Fruit fly (Drosophila melanogaster) whole organism, prepupa: Measurements from ENCODE around the gene CG14440.
A peak's percentile ranks its signal among the peaks of the same experiment; 100 is the strongest.

Source experiments
- CG10631 ChIP-seq: fragments of 200-800 bp; sonication (Bioruptor generic); optimal IDR thresholded peaks from 2 replicates; lab custom pipeline; 2016; ENCODE audit warnings: missing biosample characterization, missing genetic modification characterization
- CG10669 ChIP-seq: fragments of 200-800 bp; sonication (Bioruptor generic); optimal IDR thresholded peaks from 3 replicates; lab custom pipeline; 2018; ENCODE audit warnings: missing biosample characterization, mild to moderate bottlenecking, missing genetic modification characterization, moderate library complexity
- CG11294 ChIP-seq: fragments of 200-800 bp; sonication (Bioruptor generic); IDR thresholded peaks from 2 replicates; pipeline ENCODE4 v1.3.6; 2022; ENCODE audit warnings: missing biosample characterization, missing genetic modification characterization
- CG11762 ChIP-seq: fragments of 200-800 bp; sonication (Bioruptor generic); optimal IDR thresholded peaks from 3 replicates; lab custom pipeline; 2016; ENCODE audit warnings: missing biosample characterization, missing genetic modification characterization; ENCODE audit not compliant: insufficient read depth
- CG11902 ChIP-seq: fragments of 200-800 bp; sonication (Bioruptor generic); optimal IDR thresholded peaks from 3 replicates; lab custom pipeline; 2016; ENCODE audit warnings: missing biosample characterization, missing genetic modification characterization
- CG15336 ChIP-seq: fragments of 200-800 bp; sonication (Bioruptor generic); IDR thresholded peaks from 2 replicates; pipeline ENCODE4 v1.3.6; 2022; ENCODE audit warnings: missing biosample characterization, missing genetic modification characterization
- CG1621 ChIP-seq: fragments of 200-800 bp; sonication (Bioruptor generic); optimal IDR thresholded peaks from 3 replicates; lab custom pipeline; 2018; ENCODE audit warnings: missing biosample characterization, mild to moderate bottlenecking, missing genetic modification characterization
- CG16779 ChIP-seq: fragments of 200-800 bp; sonication (Bioruptor generic); optimal IDR thresholded peaks from 3 replicates; lab custom pipeline; 2017; ENCODE audit warnings: missing biosample characterization, mild to moderate bottlenecking, missing genetic modification characterization
- CG3032 ChIP-seq: fragments of 200-800 bp; optimal IDR thresholded peaks from 2 replicates; lab custom pipeline; 2019; ENCODE audit warnings: missing biosample characterization, mild to moderate bottlenecking, missing genetic modification characterization, moderate library complexity
- CG32006 ChIP-seq: fragments of 200-800 bp; sonication (Bioruptor generic); optimal IDR thresholded peaks from 3 replicates; lab custom pipeline; 2017; ENCODE audit warnings: missing biosample characterization, mild to moderate bottlenecking, missing genetic modification characterization
- CG34406 ChIP-seq: fragments of 200-800 bp; sonication (Bioruptor generic); optimal IDR thresholded peaks from 3 replicates; lab custom pipeline; 2016; ENCODE audit warnings: missing biosample characterization, missing genetic modification characterization
- CG3919 ChIP-seq: fragments of 200-800 bp; sonication (Bioruptor generic); optimal IDR thresholded peaks from 3 replicates; lab custom pipeline; 2016; ENCODE audit warnings: missing biosample characterization, missing genetic modification characterization
- CG4318 ChIP-seq: fragments of 200-800 bp; sonication (Bioruptor generic); optimal IDR thresholded peaks from 3 replicates; lab custom pipeline; 2017; ENCODE audit warnings: missing biosample characterization, mild to moderate bottlenecking, missing genetic modification characterization
- CG6276 ChIP-seq: fragments of 200-800 bp; sonication (Bioruptor generic); optimal IDR thresholded peaks from 2 replicates; lab custom pipeline; 2017; ENCODE audit warnings: missing biosample characterization, mild to moderate bottlenecking, missing genetic modification characterization
- CG6792 ChIP-seq: fragments of 200-800 bp; sonication (Bioruptor generic); optimal IDR thresholded peaks from 3 replicates; lab custom pipeline; 2016; ENCODE audit warnings: missing biosample characterization, missing genetic modification characterization
- CG6808 ChIP-seq: fragments of 200-800 bp; sonication (Bioruptor generic); optimal IDR thresholded peaks from 3 replicates; lab custom pipeline; 2017; ENCODE audit warnings: missing biosample characterization, missing genetic modification characterization, mild to moderate bottlenecking, moderate library complexity, missing genetic modification reagents
- CG6854 ChIP-seq: fragments of 200-800 bp; sonication (Bioruptor generic); optimal IDR thresholded peaks from 2 replicates; lab custom pipeline; 2017; ENCODE audit warnings: missing biosample characterization, mild to moderate bottlenecking, missing genetic modification characterization
- CG8119 ChIP-seq: fragments of 200-800 bp; sonication (Bioruptor generic); IDR thresholded peaks from 3 replicates; pipeline ENCODE4 v1.3.6; 2022; ENCODE audit warnings: missing biosample characterization, missing genetic modification characterization
- CG8319 ChIP-seq: fragments of 200-800 bp; sonication (Bioruptor generic); optimal IDR thresholded peaks from 3 replicates; lab custom pipeline; 2016; ENCODE audit warnings: missing biosample characterization, missing genetic modification characterization
- CG8632 ChIP-seq: fragments of 200-800 bp; sonication (Bioruptor generic); optimal IDR thresholded peaks from 3 replicates; lab custom pipeline; 2016; ENCODE audit warnings: missing biosample characterization, missing genetic modification characterization
- CG9139 ChIP-seq: fragments of 200-800 bp; sonication (Bioruptor generic); optimal IDR thresholded peaks from 3 replicates; lab custom pipeline; 2017; ENCODE audit warnings: missing biosample characterization, mild to moderate bottlenecking, missing genetic modification characterization
- Eip75B ChIP-seq: fragments of 200-800 bp; sonication (Bioruptor generic); optimal IDR thresholded peaks from 3 replicates; lab custom pipeline; 2016; ENCODE audit warnings: missing biosample characterization, missing genetic modification characterization
- Eip78C ChIP-seq: fragments of 200-800 bp; sonication (Bioruptor generic); peaks from one replicate; lab custom pipeline; 2016; ENCODE audit warnings: missing biosample characterization, missing genetic modification characterization
- Eip93F ChIP-seq: fragments of 200-800 bp; sonication (Bioruptor generic); optimal IDR thresholded peaks from 2 replicates; lab custom pipeline; 2016; ENCODE audit warnings: missing biosample characterization, mild to moderate bottlenecking, missing genetic modification characterization
- Ets21C ChIP-seq: fragments of 200-800 bp; sonication (Bioruptor generic); optimal IDR thresholded peaks from 3 replicates; lab custom pipeline; 2016; ENCODE audit warnings: missing biosample characterization, missing genetic modification characterization
- Gug ChIP-seq: fragments of 200-800 bp; sonication (Bioruptor generic); IDR thresholded peaks from 2 replicates; pipeline ENCODE4 v1.3.6; 2022; ENCODE audit warnings: missing biosample characterization, missing genetic modification characterization
- Hr38 ChIP-seq: sonication (Bioruptor generic); optimal IDR thresholded peaks from 2 replicates; lab custom pipeline; 2016; ENCODE audit warnings: missing biosample characterization, missing genetic modification characterization
- Hr39 ChIP-seq: fragments of 200-800 bp; sonication (Bioruptor generic); optimal IDR thresholded peaks from 2 replicates; lab custom pipeline; 2016; ENCODE audit warnings: missing biosample characterization, missing genetic modification characterization
- Hr4 ChIP-seq: fragments of 200-800 bp; sonication (Bioruptor generic); optimal IDR thresholded peaks from 3 replicates; lab custom pipeline; 2016; ENCODE audit warnings: missing biosample characterization, missing genetic modification characterization
- Lpt ChIP-seq: fragments of 200-800 bp; sonication (Bioruptor generic); optimal IDR thresholded peaks from 3 replicates; lab custom pipeline; 2016; ENCODE audit warnings: missing biosample characterization, missing genetic modification characterization
- Smox ChIP-seq: fragments of 200-800 bp; sonication (Bioruptor generic); optimal IDR thresholded peaks from 3 replicates; lab custom pipeline; 2016; ENCODE audit warnings: missing biosample characterization, missing genetic modification characterization
- Sox102F ChIP-seq: fragments of 200-800 bp; sonication (Bioruptor generic); optimal IDR thresholded peaks from 2 replicates; lab custom pipeline; 2016; ENCODE audit warnings: missing biosample characterization, mild to moderate bottlenecking, missing genetic modification characterization
- cyc ChIP-seq: fragments of 200-800 bp; sonication (Bioruptor generic); optimal IDR thresholded peaks from 3 replicates; lab custom pipeline; 2016; ENCODE audit warnings: missing biosample characterization, missing genetic modification characterization
- dac ChIP-seq: fragments of 200-800 bp; sonication (Bioruptor generic); optimal IDR thresholded peaks from 2 replicates; lab custom pipeline; 2017; ENCODE audit warnings: missing biosample characterization, mild to moderate bottlenecking, missing genetic modification characterization
- dsx ChIP-seq: fragments of 200-800 bp; optimal IDR thresholded peaks from 3 replicates; lab custom pipeline; 2019; ENCODE audit warnings: missing biosample characterization, mild to moderate bottlenecking, missing genetic modification characterization, moderate library complexity; ENCODE audit not compliant: poor library complexity, severe bottlenecking
- eg ChIP-seq: fragments of 200-800 bp; sonication (Bioruptor generic); IDR thresholded peaks from 3 replicates; pipeline ENCODE4 v1.3.6; 2022; ENCODE audit warnings: missing biosample characterization, missing genetic modification characterization
- esn ChIP-seq: fragments of 200-800 bp; sonication (Bioruptor generic); optimal IDR thresholded peaks from 2 replicates; lab custom pipeline; 2016; ENCODE audit warnings: missing biosample characterization, mild to moderate bottlenecking, missing genetic modification characterization, moderate library complexity
- fd59A ChIP-seq: fragments of 200-800 bp; sonication (Bioruptor generic); optimal IDR thresholded peaks from 2 replicates; lab custom pipeline; 2017; ENCODE audit warnings: missing biosample characterization, mild to moderate bottlenecking, missing genetic modification characterization, missing genetic modification reagents
- fkh ChIP-seq: fragments of 200-800 bp; sonication (Bioruptor generic); optimal IDR thresholded peaks from 3 replicates; lab custom pipeline; 2017; ENCODE audit warnings: missing biosample characterization, mild to moderate bottlenecking, missing genetic modification characterization, moderate library complexity
- lz ChIP-seq: fragments of 200-800 bp; sonication (Bioruptor generic); optimal IDR thresholded peaks from 3 replicates; lab custom pipeline; 2016; ENCODE audit warnings: missing biosample characterization, missing genetic modification characterization
- net ChIP-seq: fragments of 200-800 bp; sonication (Bioruptor generic); optimal IDR thresholded peaks from 3 replicates; lab custom pipeline; 2016; ENCODE audit warnings: missing biosample characterization, missing genetic modification characterization
- pdm3 ChIP-seq: fragments of 200-800 bp; sonication (Bioruptor generic); optimal IDR thresholded peaks from 3 replicates; lab custom pipeline; 2016; ENCODE audit warnings: missing biosample characterization, missing genetic modification characterization
- salr ChIP-seq, 2 experiments: fragments of 200-800 bp; sonication (Bioruptor generic); optimal IDR thresholded peaks; 3 replicates each; lab custom pipeline; 2016 to 2018; ENCODE audit warnings: missing biosample characterization in 2 of 2, missing genetic modification characterization in 2 of 2, mild to moderate bottlenecking in 1 of 2
- ss ChIP-seq, 2 experiments: fragments of 200-800 bp; sonication (Bioruptor generic); optimal IDR thresholded peaks; 2 replicates in 1 of 2; 3 replicates in 1 of 2; lab custom pipeline; 2017 to 2018; ENCODE audit warnings: mild to moderate bottlenecking in 2 of 2, missing biosample characterization in 2 of 2, missing genetic modification characterization in 2 of 2, moderate library complexity in 1 of 2
- svp ChIP-seq: fragments of 200-800 bp; sonication (Bioruptor generic); peaks from one replicate; lab custom pipeline; 2016; ENCODE audit warnings: missing biosample characterization, missing genetic modification characterization
- topi ChIP-seq: fragments of 200-800 bp; sonication (Bioruptor generic); optimal IDR thresholded peaks from 3 replicates; lab custom pipeline; 2016; ENCODE audit warnings: missing biosample characterization, missing genetic modification characterization

Gene CG14440

DNA sequence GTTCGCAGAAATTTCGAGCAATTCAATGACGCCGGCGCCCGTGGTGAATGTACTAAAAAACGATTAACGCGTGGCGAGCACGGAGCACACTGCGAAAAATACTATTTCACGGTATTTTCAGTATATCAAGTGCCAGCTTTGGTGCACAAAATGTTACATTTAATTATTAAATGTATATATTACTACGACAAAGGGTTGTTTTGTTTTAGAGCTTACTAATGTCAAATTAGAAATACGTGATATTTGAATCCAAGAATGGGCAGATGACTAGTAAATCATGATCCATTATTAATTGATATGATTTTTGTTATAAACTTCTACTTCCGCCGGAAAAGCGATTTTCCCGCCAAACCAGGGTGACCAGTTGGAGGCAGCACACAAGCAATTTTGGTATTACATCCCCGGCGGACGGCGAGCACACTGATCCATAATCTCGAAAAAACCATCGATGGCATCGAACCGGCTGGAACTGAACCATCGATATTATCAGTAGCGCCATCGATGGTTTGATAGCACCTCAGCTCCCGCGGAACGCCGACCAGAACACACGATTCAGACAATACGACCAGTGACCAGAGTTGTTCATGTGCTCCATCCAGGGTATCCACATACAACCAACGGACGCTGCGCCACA lies 44.1 kb downstream of the CG14440 start, which contains the start of the genes CG3226 and Cdc7 (continued):
- TF ChIP-seq CG9139 (GFP tag; lab: Kevin White, UChicago) (peak; percentile 53), CG15336 (GFP tag; lab: Robert Waterston, UW) (no peak), CG10669 (GFP tag; lab: Kevin White, UChicago) (peak; percentile 57), Hr38 (GFP tag; lab: Kevin White, UChicago) (no peak), CG3032 (tag; lab: Kevin White, UChicago) (peak; percentile 45), esn (GFP tag; lab: Kevin White, UChicago) (peak; percentile 76), CG16779 (peak; percentile 31), Lpt (GFP tag; lab: Kevin White, UChicago) (peak; percentile 35), CG6276 (GFP tag; lab: Kevin White, UChicago) (peak; percentile 9), CG4318 (GFP tag; lab: Kevin White, UChicago) (no peak), Eip75B (peak; percentile 42), CG32006 (GFP tag; lab: Kevin White, UChicago) (peak; percentile 42), dac (peak; percentile 22), Eip78C (GFP tag; lab: Kevin White, UChicago) (peak; percentile 91), Ets21C (GFP tag; lab: Kevin White, UChicago) (no peak), CG10631 (peak; percentile 46), Hr4 (GFP tag; lab: Kevin White, UChicago) (no peak), CG11902 (no peak), lz (GFP tag; lab: Kevin White, UChicago) (peak; percentile 50), dsx (GFP tag; lab: Kevin White, UChicago) (peak; percentile 33), svp (peak; percentile 61)

- TF ChIP-seq fkh = no peak
- TF ChIP-seq CG34406 (GFP tag; lab: Kevin White, UChicago) = no peak
- TF ChIP-seq svp = peak; percentile 64
- peak; percentile 73 for TF ChIP-seq Eip78C (GFP tag; lab: Kevin White, UChicago)
- no peak for TF ChIP-seq Eip93F (GFP tag; lab: Kevin White, UChicago)
- TF ChIP-seq CG8632 = no peak
- peak; percentile 5 for TF ChIP-seq CG6792 (GFP tag; lab: Kevin White, UChicago)
- TF ChIP-seq pdm3 (GFP tag; lab: Kevin White, UChicago) = no peak
- no peak for TF ChIP-seq CG6808 (GFP tag; lab: Kevin White, UChicago)
- TF ChIP-seq Lpt (GFP tag; lab: Kevin White, UChicago) = peak; percentile 9
- no peak for TF ChIP-seq CG11762 (GFP tag; lab: Kevin White, UChicago)
- TF ChIP-seq CG16779 = no peak
- TF ChIP-seq dsx (GFP tag; lab: Kevin White, UChicago) = peak; percentile 1
- TF ChIP-seq CG6276 (GFP tag; lab: Kevin White, UChicago) = no peak
- TF ChIP-seq Smox (GFP tag; lab: Kevin White, UChicago) = peak; percentile 24
- TF ChIP-seq CG10631 = peak; percentile 25
- TF ChIP-seq Hr38 (GFP tag; lab: Kevin White, UChicago) = no peak
- TF ChIP-seq CG6854 (GFP tag; lab: Kevin White, UChicago) = no peak
- TF ChIP-seq Eip75B = no peak
- TF ChIP-seq ss (GFP tag; optimal IDR thresholded peaks at IDR 0.05; lab: Kevin White, UChicago) = peak in 1 of 2 experiments; percentile 21
- peak; percentile 12 for TF ChIP-seq esn (GFP tag; lab: Kevin White, UChicago)
- no peak for TF ChIP-seq CG10669 (GFP tag; lab: Kevin White, UChicago)
- TF ChIP-seq Hr39 = no peak
- peak; percentile 9 for TF ChIP-seq CG3919
- no peak for TF ChIP-seq fd59A
- TF ChIP-seq net (GFP tag; lab: Kevin White, UChicago) = no peak
- TF ChIP-seq CG8319 (GFP tag; lab: Kevin White, UChicago) = no peak
- no peak for TF ChIP-seq CG9139 (GFP tag; lab: Kevin White, UChicago)
- peak; percentile 26; the same call in 1 of the 3 replicates for TF ChIP-seq CG8119 (GFP tag; lab: Robert Waterston, UW)
- TF ChIP-seq eg (GFP tag; lab: Robert Waterston, UW) = no peak
- no peak for TF ChIP-seq cyc
- TF ChIP-seq Sox102F (GFP tag; lab: Kevin White, UChicago) = no peak
- TF ChIP-seq Gug = no peak
- TF ChIP-seq salr (GFP tag; optimal IDR thresholded peaks at IDR 0.05; lab: Kevin White, UChicago) = peak in 1 of 2 experiments; percentile 6
- peak; percentile 37 for TF ChIP-seq CG32006 (GFP tag; lab: Kevin White, UChicago)
- no peak for TF ChIP-seq Ets21C (GFP tag; lab: Kevin White, UChicago)
- peak; percentile 42; the same call in 1 of the 2 replicates for TF ChIP-seq CG15336 (GFP tag; lab: Robert Waterston, UW)
- no peak for TF ChIP-seq topi (GFP tag; lab: Kevin White, UChicago)
- TF ChIP-seq CG1621 (tag; lab: Kevin White, UChicago) = no peak
- no peak for TF ChIP-seq CG11294 (GFP tag; lab: Robert Waterston, UW)
Observed at dm6 chrX:6646846-6647245, 51.5 kb downstream of the CG14440 start.
